Fruit fly (Drosophila melanogaster) whole organism, adult: ENCODE data around the gene CG14731.

Source experiments
- CG12768 ChIP-seq: fragments of 200-800 bp; sonication (Bioruptor generic); optimal IDR thresholded peaks from 2 replicates; lab custom pipeline; 2017; ENCODE audit warnings: missing biosample characterization, missing genetic modification characterization, mild to moderate bottlenecking, moderate library complexity, missing genetic modification reagents
- CG14711 ChIP-seq: fragments of 200-800 bp; sonication (Bioruptor generic); optimal IDR thresholded peaks from 2 replicates; lab custom pipeline; 2018; ENCODE audit warnings: missing biosample characterization, mild to moderate bottlenecking, missing genetic modification characterization, moderate library complexity
- CG1620 ChIP-seq: fragments of 200-800 bp; sonication (Bioruptor generic); optimal IDR thresholded peaks from 2 replicates; lab custom pipeline; 2016; ENCODE audit warnings: missing biosample characterization, missing genetic modification characterization
- CG5204 ChIP-seq: fragments of 200-800 bp; sonication (Bioruptor generic); optimal IDR thresholded peaks from 2 replicates; lab custom pipeline; 2016; ENCODE audit warnings: missing biosample characterization, missing genetic modification characterization
- CG7045 ChIP-seq: fragments of 200-800 bp; sonication (Bioruptor generic); optimal IDR thresholded peaks from 2 replicates; lab custom pipeline; 2017; ENCODE audit warnings: missing biosample characterization, mild to moderate bottlenecking, missing genetic modification characterization
- CG7101 ChIP-seq: fragments of 200-800 bp; sonication (Bioruptor generic); optimal IDR thresholded peaks from 2 replicates; lab custom pipeline; 2018; ENCODE audit warnings: missing biosample characterization, mild to moderate bottlenecking, missing genetic modification characterization, moderate library complexity
- bab1 ChIP-seq: fragments of 200-800 bp; sonication (Bioruptor generic); optimal IDR thresholded peaks from 3 replicates; lab custom pipeline; 2019; ENCODE audit warnings: missing biosample characterization, mild to moderate bottlenecking, missing genetic modification characterization, moderate library complexity
- cic ChIP-seq: fragments of 200-800 bp; sonication (Bioruptor generic); optimal IDR thresholded peaks from 2 replicates; lab custom pipeline; 2017; ENCODE audit warnings: missing biosample characterization, mild to moderate bottlenecking, missing genetic modification characterization, moderate library complexity
- cnc ChIP-seq, 2 experiments: fragments of >200 bp; optimal IDR thresholded peaks; 2 replicates each; lab custom pipeline; 2017
- ovo ChIP-seq: fragments of 200-800 bp; sonication (Bioruptor generic); optimal IDR thresholded peaks from 2 replicates; lab custom pipeline; 2016; ENCODE audit warnings: missing biosample characterization, missing genetic modification characterization
- pad ChIP-seq: fragments of 200-800 bp; sonication (Bioruptor generic); optimal IDR thresholded peaks from 3 replicates; lab custom pipeline; 2017; ENCODE audit warnings: missing biosample characterization, missing genetic modification characterization, mild to moderate bottlenecking, moderate library complexity, missing genetic modification reagents

dm6 chr3R:11920605-11921004 is 10.5 kb upstream of the CG14731 start:
- no peak for TF ChIP-seq CG7045 (GFP tag; lab: Kevin White, UChicago)
- no peak for TF ChIP-seq pad (GFP tag; lab: Kevin White, UChicago)
- no peak for TF ChIP-seq CG5204 (GFP tag; lab: Kevin White, UChicago)
- no peak for TF ChIP-seq CG14711
- TF ChIP-seq bab1 (GFP tag; lab: Kevin White, UChicago) = no peak
- no peak for TF ChIP-seq cic (GFP tag; lab: Kevin White, UChicago)
- no peak for TF ChIP-seq CG12768
- no peak for TF ChIP-seq ovo (GFP tag; lab: Kevin White, UChicago)
- TF ChIP-seq cnc (optimal IDR thresholded peaks at IDR 0.05; lab: Kevin White, UChicago) = no peak
- TF ChIP-seq CG1620 (GFP tag; lab: Kevin White, UChicago) = no peak
- TF ChIP-seq CG7101 (tag; lab: Kevin White, UChicago) = no peak
